Fruit fly (Drosophila melanogaster): ENCODE results near the gene CG42327.

The CG42327 gene

DNA sequence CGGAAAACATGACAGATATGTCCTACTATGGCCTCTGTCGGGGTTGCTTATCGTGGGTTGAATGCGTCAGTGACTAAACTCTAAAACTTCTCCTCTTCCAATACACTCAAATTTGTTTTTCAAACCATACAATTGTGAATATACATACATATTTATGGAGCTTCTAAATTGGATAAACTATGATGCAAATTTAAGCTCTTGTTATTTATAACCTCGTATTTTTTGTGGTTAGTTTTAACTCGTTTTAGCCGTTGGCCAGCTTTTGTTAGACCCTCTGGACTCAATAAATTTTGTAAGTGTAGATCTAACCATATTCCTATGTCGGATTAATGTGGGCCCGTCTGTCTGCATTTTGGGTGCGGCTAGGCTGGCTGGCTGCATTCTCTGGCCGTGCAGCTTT is 38.6 kb upstream of the CG42327 start (continued):
- no peak for TF ChIP-seq prd (optimal IDR thresholded peaks at IDR 0.05)
- TF ChIP-seq prd (GFP tag; IDR thresholded peaks at IDR 0.05), result peak; percentile 7; the same call in 1 of the 3 replicates
- peak in 1 of 2 experiments; percentile 12 for TF ChIP-seq Pdp1 (GFP tag; optimal IDR thresholded peaks at IDR 0.05)
- TF ChIP-seq gem (tag; optimal IDR thresholded peaks at IDR 0.05), result peak; percentile 75
- TF ChIP-seq Oaz (GFP tag; IDR thresholded peaks at IDR 0.05), result no peak
- peak; percentile 17 for TF ChIP-seq nerfin-1 (tag; optimal IDR thresholded peaks at IDR 0.05)
- peak; percentile 82 for TF ChIP-seq CG2712 (tag; optimal IDR thresholded peaks at IDR 0.05)
- TF ChIP-seq crc (GFP tag; optimal IDR thresholded peaks at IDR 0.05), result no peak
- TF ChIP-seq CG3838 (GFP tag; optimal IDR thresholded peaks at IDR 0.05), result no peak
- no peak for TF ChIP-seq Trl (optimal IDR thresholded peaks at IDR 0.05)
- TF ChIP-seq Trl (GFP tag; optimal IDR thresholded peaks at IDR 0.05), result peak; percentile 17
- TF ChIP-seq phol (tag; optimal IDR thresholded peaks at IDR 0.05), result peak; percentile 65
- TF ChIP-seq CG3407 (GFP tag; optimal IDR thresholded peaks at IDR 0.05), result peak; percentile 41
- peak; percentile 42 for TF ChIP-seq CG1529 (GFP tag; optimal IDR thresholded peaks at IDR 0.05)
- TF ChIP-seq CG16779 (GFP tag; IDR thresholded peaks at IDR 0.05), result no peak
- TF ChIP-seq Taf1 (GFP tag; IDR thresholded peaks at IDR 0.05), result no peak
- TF ChIP-seq CG4617 (GFP tag; optimal IDR thresholded peaks at IDR 0.05; ENCODE audit: borderline replicate concordance), result no peak
- TF ChIP-seq chn (GFP tag; optimal IDR thresholded peaks at IDR 0.05), result no peak
- TF ChIP-seq CG1603 (tag; optimal IDR thresholded peaks at IDR 0.05), result peak; percentile 58
- peak; percentile 44 for TF ChIP-seq CG4820 (GFP tag; optimal IDR thresholded peaks at IDR 0.05)
- TF ChIP-seq CG14710 (tag; optimal IDR thresholded peaks at IDR 0.05), result peak; percentile 88
- peak; percentile 64 for TF ChIP-seq CG2202 (tag; optimal IDR thresholded peaks at IDR 0.05)
- peak; percentile 72 for TF ChIP-seq CG17829 (tag; optimal IDR thresholded peaks at IDR 0.05)
- TF ChIP-seq CG30403 (GFP tag; optimal IDR thresholded peaks at IDR 0.05), result peak; percentile 45
- peak; percentile 48 for TF ChIP-seq trem (tag; optimal IDR thresholded peaks at IDR 0.05)
- TF ChIP-seq Antp (GFP tag; optimal IDR thresholded peaks at IDR 0.05), result peak; percentile 6
- TF ChIP-seq lilli (GFP tag; optimal IDR thresholded peaks at IDR 0.05), result peak; percentile 25
- peak; percentile 49 for TF ChIP-seq CG7556 (GFP tag; optimal IDR thresholded peaks at IDR 0.05)
- peak; percentile 4 for TF ChIP-seq Mes4 (GFP tag; optimal IDR thresholded peaks at IDR 0.05)
- TF ChIP-seq CG16863 (GFP tag; optimal IDR thresholded peaks at IDR 0.05), result peak; percentile 37
- TF ChIP-seq zen (tag; optimal IDR thresholded peaks at IDR 0.05), result peak; percentile 33
- TF ChIP-seq stwl (tag; optimal IDR thresholded peaks at IDR 0.05), result peak; percentile 3
- peak; percentile 26 for TF ChIP-seq CG10431 (GFP tag; optimal IDR thresholded peaks at IDR 0.05)
- peak; percentile 25 for TF ChIP-seq CG9437 (GFP tag; optimal IDR thresholded peaks at IDR 0.05)
- TF ChIP-seq CG15011 (GFP tag; optimal IDR thresholded peaks at IDR 0.05), result no peak
- TF ChIP-seq bsh (GFP tag; optimal IDR thresholded peaks at IDR 0.05), result peak; percentile 33 to 83
- peak; percentile 53 for TF ChIP-seq CG11504 (tag; optimal IDR thresholded peaks at IDR 0.05)
- TF ChIP-seq CG17802 (tag; optimal IDR thresholded peaks at IDR 0.05), result peak; percentile 3
- no peak for TF ChIP-seq CG4707 (GFP tag; optimal IDR thresholded peaks at IDR 0.05)
- peak; percentile 64 for TF ChIP-seq CG12391 (tag; optimal IDR thresholded peaks at IDR 0.05)
- no peak; the same call in 1 of the 2 replicates for TF ChIP-seq CG8765 (GFP tag; IDR thresholded peaks at IDR 0.05)
- peak in 1 of 2 experiments; percentile 8 for TF ChIP-seq Eip74EF (GFP tag; optimal IDR thresholded peaks at IDR 0.05)
- peak; percentile 26 for TF ChIP-seq Sox102F (GFP tag; optimal IDR thresholded peaks at IDR 0.05)
- peak; percentile 4 for TF ChIP-seq CG17359 (tag; optimal IDR thresholded peaks at IDR 0.05)
- peak; percentile 10 for TF ChIP-seq CG6813 (GFP tag; optimal IDR thresholded peaks at IDR 0.05)
- peak; percentile 26 for TF ChIP-seq Oli (tag; optimal IDR thresholded peaks at IDR 0.05)
- no peak for TF ChIP-seq shn (GFP tag; optimal IDR thresholded peaks at IDR 0.05)
- TF ChIP-seq fd64A (GFP tag; optimal IDR thresholded peaks at IDR 0.05), result no peak
- peak; percentile 11 for TF ChIP-seq CoRest (tag; optimal IDR thresholded peaks at IDR 0.05)
- TF ChIP-seq chinmo (GFP tag; IDR thresholded peaks at IDR 0.05; ENCODE audit: partially characterized antibody), result no peak
